In the genomic region with DNA sequence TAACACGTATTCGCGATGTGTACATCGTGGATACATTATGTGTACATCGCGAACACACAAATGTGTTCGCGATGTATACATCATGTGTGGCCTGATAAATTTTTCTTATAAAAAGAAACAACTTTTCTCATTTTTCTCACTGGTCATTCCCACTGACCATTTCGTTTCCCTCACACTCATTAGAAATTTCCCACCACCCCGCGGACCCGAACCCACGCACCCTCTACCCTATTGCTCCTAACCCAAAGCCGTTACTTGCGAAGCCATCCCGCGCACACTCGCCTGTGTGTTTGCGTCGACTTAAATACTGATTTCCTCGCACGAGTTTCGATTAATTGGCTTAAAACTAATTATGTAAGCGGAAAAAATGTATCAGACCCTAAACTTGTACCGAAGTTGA, we compare ENCODE assay signal across 1 worm cellular context.
A peak's percentile ranks its signal among the peaks of the same experiment; 100 is the strongest.
TF ChIP-seq lines count a peak whose summit lies in the region.

No protein-coding gene starts in this region.

TF ChIP-seq in whole organism, young adult, 124 proteins besides CTCF, POLR2A, EP300 and RAD21 (continued from another document):
- peak; percentile 20 for TF ChIP-seq ceh-27 (GFP tag; optimal IDR thresholded peaks at IDR 0.05; lab: Kevin White, UChicago)
- peak; percentile 2 for TF ChIP-seq F23B12.7 (tag; optimal IDR thresholded peaks at IDR 0.05; lab: Kevin White, UChicago; ENCODE audit: insufficient read depth)
- TF ChIP-seq K11D2.4 (GFP tag; IDR thresholded peaks at IDR 0.05; lab: Robert Waterston, UW), result no peak
- no peak for TF ChIP-seq ztf-22 (GFP tag; optimal IDR thresholded peaks at IDR 0.05; lab: Kevin White, UChicago)
